Worm (Caenorhabditis elegans) whole organism, early embryonic: ENCODE results near the gene col-10.

Source experiments
- B0310.2 ChIP-seq: sonication (generic microtip); optimal IDR thresholded peaks from 2 replicates; lab custom pipeline; 2016; ENCODE audit warnings: mild to moderate bottlenecking, missing genetic modification characterization, missing compliant biosample characterization
- F13C5.2 ChIP-seq: sonication (generic microtip); optimal IDR thresholded peaks from 2 replicates; lab custom pipeline; 2017; ENCODE audit warnings: mild to moderate bottlenecking, missing genetic modification characterization, inconsistent platforms, missing compliant biosample characterization
- aly-1 ChIP-seq: sonication (generic microtip); optimal IDR thresholded peaks from 2 replicates; lab custom pipeline; 2016; ENCODE audit warnings: missing genetic modification characterization, missing compliant biosample characterization
- ama-1 ChIP-seq: fragments of 150-350 bp; optimal IDR thresholded peaks from 2 replicates; lab custom pipeline; 2014
- ets-7 ChIP-seq: sonication (generic microtip); optimal IDR thresholded peaks from 2 replicates; lab custom pipeline; 2016; ENCODE audit warnings: missing genotype, missing genetic modification characterization, missing compliant biosample characterization
- hmg-4 ChIP-seq: fragments of 200-800 bp; sonication (Bioruptor generic); optimal IDR thresholded peaks from 2 replicates; lab custom pipeline; 2018; ENCODE audit warnings: mild to moderate bottlenecking, missing genetic modification characterization, missing compliant biosample characterization
- hnd-1 ChIP-seq: sonication (generic microtip); optimal IDR thresholded peaks from 2 replicates; lab custom pipeline; 2016; ENCODE audit warnings: missing genetic modification characterization, missing compliant biosample characterization
- pes-1 ChIP-seq: fragments of 200-800 bp; sonication (Bioruptor generic); IDR thresholded peaks from 2 replicates; pipeline ENCODE4 v1.3.6; 2022; ENCODE audit warnings: missing genetic modification reagents, missing genetic modification characterization, missing compliant biosample characterization
- sea-1 ChIP-seq: fragments of 200-800 bp; sonication (Bioruptor generic); conservative IDR thresholded peaks from 2 replicates; pipeline ENCODE4 v1.3.6; 2022; ENCODE audit warnings: missing genetic modification characterization, missing compliant biosample characterization
- tbx-11 ChIP-seq: fragments of 200-800 bp; sonication (Bioruptor generic); IDR thresholded peaks from 2 replicates; pipeline ENCODE4 v1.3.6; 2022; ENCODE audit warnings: missing genetic modification characterization, missing compliant biosample characterization
- tra-4 ChIP-seq: sonication (generic microtip); optimal IDR thresholded peaks from 2 replicates; lab custom pipeline; 2017; ENCODE audit warnings: missing genetic modification characterization, missing compliant biosample characterization

DNA sequence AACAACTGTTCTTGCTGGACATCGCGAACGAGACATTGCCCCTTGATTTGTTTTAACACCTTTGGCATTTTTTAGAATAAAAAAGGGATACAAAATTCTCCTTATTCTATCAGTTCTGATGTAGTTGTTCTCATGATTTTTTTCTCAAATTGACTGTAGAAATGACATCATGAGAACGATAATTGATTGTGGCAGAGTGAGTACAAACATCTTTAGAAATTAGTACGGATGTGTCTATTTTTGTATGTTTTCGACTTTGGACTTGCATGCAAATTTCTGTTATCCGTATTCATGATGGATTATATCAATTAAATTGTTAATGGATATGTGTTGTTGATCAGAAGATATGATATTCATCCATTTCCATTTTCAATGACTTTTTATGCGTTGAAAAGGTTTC, 17.0 kb downstream of the col-10 start:
- TF ChIP-seq tra-4 (tag; lab: Kevin White, UChicago) (no peak), ama-1 (lab: Kevin White, UChicago) (no peak), ets-7 (tag; lab: Kevin White, UChicago) (no peak), hmg-4 (GFP tag; lab: Kevin White, UChicago) (no peak), B0310.2 (no peak), aly-1 (tag; lab: Kevin White, UChicago) (no peak), sea-1 (no peak), hnd-1 (no peak), tbx-11 (GFP tag; lab: Robert Waterston, UW) (no peak), F13C5.2 (tag; lab: Kevin White, UChicago) (no peak), pes-1 (GFP tag; lab: Robert Waterston, UW) (no peak)
